Fruit fly (Drosophila melanogaster) whole organism: ENCODE results near the gene RpS25.

Experiments used
- Dll ChIP-seq: fragments of >200 bp; optimal IDR thresholded peaks from 2 replicates; lab custom pipeline; 2017
- psq ChIP-seq: fragments of >200 bp; optimal IDR thresholded peaks from 2 replicates; lab custom pipeline; 2017
- usp ChIP-seq: fragments of >200 bp; optimal IDR thresholded peaks from 2 replicates; lab custom pipeline; 2017; ENCODE audit warnings: missing biosample characterization, missing genetic modification characterization, mixed read lengths

DNA sequence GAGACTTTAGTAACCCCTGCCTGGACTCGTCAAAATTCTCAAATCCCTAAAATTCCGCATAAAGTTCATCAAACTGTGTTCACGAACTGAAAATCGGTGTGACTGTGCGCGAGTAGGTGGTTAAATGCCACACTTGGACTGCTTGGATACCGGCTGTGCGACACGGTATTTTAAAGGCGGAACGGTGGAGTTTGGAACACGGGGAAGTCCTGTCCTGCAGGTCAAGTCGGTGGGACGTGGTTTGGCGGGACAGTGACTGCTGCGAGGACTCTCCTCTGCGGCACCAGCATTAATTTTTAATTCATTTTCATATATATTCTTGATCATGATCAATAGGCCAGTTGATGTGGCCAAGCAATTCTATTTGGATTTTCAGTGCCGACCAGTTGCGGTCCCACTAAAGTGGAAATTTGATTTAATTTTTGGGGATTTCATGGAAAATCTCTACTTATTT lies 18.9 kb upstream of the RpS25 start, which contains the start of the genes Arfip and CG17721:
- no peak for TF ChIP-seq psq (lab: Kevin White, UChicago)
- no peak for TF ChIP-seq usp (GFP tag; lab: Kevin White, UChicago)
- TF ChIP-seq Dll (lab: Kevin White, UChicago) = no peak
